Worm (Caenorhabditis elegans) whole organism, mixed stage, embryonic: ENCODE results near the gene R10E9.3.

Experiments used
- blmp-1 ChIP-seq: fragments of 150-350 bp; optimal IDR thresholded peaks from 2 replicates; lab custom pipeline; 2014; ENCODE audit warnings: missing biosample characterization, missing genetic modification characterization
- ces-1 ChIP-seq: fragments of 150-350 bp; optimal IDR thresholded peaks from 2 replicates; lab custom pipeline; 2014; ENCODE audit warnings: missing biosample characterization, missing genetic modification reagents, missing genetic modification characterization
- drap-1 ChIP-seq: fragments of 200-800 bp; sonication (Bioruptor generic); optimal IDR thresholded peaks from 3 replicates; lab custom pipeline; 2018; ENCODE audit warnings: mild to moderate bottlenecking, missing genetic modification characterization, missing compliant biosample characterization
- ham-2 ChIP-seq: fragments of 200-800 bp; sonication (Bioruptor generic); optimal IDR thresholded peaks from 2 replicates; lab custom pipeline; 2018; ENCODE audit warnings: mild to moderate bottlenecking, missing genetic modification characterization, missing compliant biosample characterization
- lin-13 ChIP-seq: fragments of 150-350 bp; optimal IDR thresholded peaks from 2 replicates; lab custom pipeline; 2014; ENCODE audit warnings: missing biosample characterization, missing genetic modification characterization
- mab-5 ChIP-seq: fragments of 150-350 bp; optimal IDR thresholded peaks from 2 replicates; lab custom pipeline; 2014; ENCODE audit warnings: missing biosample characterization, missing genetic modification characterization
- mls-2 ChIP-seq: sonication (generic microtip); optimal IDR thresholded peaks from 2 replicates; lab custom pipeline; 2016; ENCODE audit warnings: mild to moderate bottlenecking, missing genetic modification characterization, moderate library complexity, missing compliant biosample characterization
- pha-4 ChIP-seq: fragments of 150-350 bp; optimal IDR thresholded peaks from 2 replicates; lab custom pipeline; 2018; ENCODE audit warnings: missing biosample characterization, missing genetic modification reagents, missing genetic modification characterization
- sem-2 ChIP-seq: fragments of 200-800 bp; sonication (Bioruptor generic); optimal IDR thresholded peaks from 2 replicates; lab custom pipeline; 2018; ENCODE audit warnings: mild to moderate bottlenecking, missing genetic modification characterization, missing compliant biosample characterization
- unc-39 ChIP-seq: fragments of 150-350 bp; optimal IDR thresholded peaks from 2 replicates; lab custom pipeline; 2014; ENCODE audit warnings: missing biosample characterization, missing genetic modification characterization
- unc-62 ChIP-seq: fragments of 150-350 bp; optimal IDR thresholded peaks from 2 replicates; lab custom pipeline; 2014; ENCODE audit warnings: missing biosample characterization, missing genetic modification reagents, missing genetic modification characterization

- peak; percentile 52 for TF ChIP-seq unc-39 (tag; lab: Kevin White, UChicago)
- TF ChIP-seq ces-1: peak; percentile 82
- TF ChIP-seq sem-2 (GFP tag; lab: Kevin White, UChicago): no peak
- peak; percentile 12 for TF ChIP-seq mab-5 (tag; lab: Kevin White, UChicago)
- no peak for TF ChIP-seq blmp-1 (tag; lab: Kevin White, UChicago)
- TF ChIP-seq pha-4: no peak
- TF ChIP-seq mls-2 (tag; lab: Kevin White, UChicago): peak; percentile 55
- TF ChIP-seq lin-13 (tag; lab: Kevin White, UChicago): no peak
- TF ChIP-seq ham-2 (GFP tag; lab: Kevin White, UChicago): no peak
- TF ChIP-seq drap-1 (GFP tag; lab: Kevin White, UChicago): no peak
- TF ChIP-seq unc-62: peak; percentile 77
These were observed 45.6 kb downstream of the R10E9.3 start, which contains the start of gene pxd-1 for ce11 chrIII:4005446-4006192.
